Worm (Caenorhabditis elegans) whole organism, late embryonic: ENCODE measurements around the gene W05B10.4.

ENCODE experiments used
- ama-1 ChIP-seq: fragments of 150-350 bp; optimal IDR thresholded peaks from 2 replicates; lab custom pipeline; 2014
- ceh-48 ChIP-seq: sonication (generic microtip); optimal IDR thresholded peaks from 2 replicates; lab custom pipeline; 2016; ENCODE audit warnings: missing genetic modification characterization, inconsistent platforms, missing compliant biosample characterization
- che-1 ChIP-seq: sonication (generic microtip); optimal IDR thresholded peaks from 2 replicates; lab custom pipeline; 2016; ENCODE audit warnings: mild to moderate bottlenecking, missing genetic modification characterization, missing compliant biosample characterization
- hlh-13 ChIP-seq: fragments of 200-800 bp; sonication (Bioruptor generic); optimal IDR thresholded peaks from 2 replicates; lab custom pipeline; 2018; ENCODE audit warnings: mild to moderate bottlenecking, missing genetic modification characterization, missing compliant biosample characterization
- nhr-11 ChIP-seq: fragments of 150-350 bp; optimal IDR thresholded peaks from 2 replicates; lab custom pipeline; 2014; ENCODE audit warnings: missing biosample characterization, missing genetic modification characterization
- pha-4 ChIP-seq: fragments of 150-350 bp; optimal IDR thresholded peaks from 2 replicates; lab custom pipeline; 2018; ENCODE audit warnings: missing biosample characterization, missing genetic modification reagents, missing genetic modification characterization
- rnt-1 ChIP-seq: sonication (generic microtip); optimal IDR thresholded peaks from 2 replicates; lab custom pipeline; 2016; ENCODE audit warnings: missing genetic modification characterization, missing compliant biosample characterization
- unc-55 ChIP-seq: sonication (generic microtip); optimal IDR thresholded peaks from 2 replicates; lab custom pipeline; 2017; ENCODE audit warnings: missing biosample characterization, missing genetic modification reagents, missing genetic modification characterization

ce11 chrV:12634050-12634449, 34.0 kb upstream of the W05B10.4 start:
- TF ChIP-seq ama-1 (no peak), ceh-48 (tag; lab: Kevin White, UChicago) (no peak), rnt-1 (tag; lab: Kevin White, UChicago) (no peak), unc-55 (no peak), pha-4 (no peak), nhr-11 (no peak), hlh-13 (GFP tag; lab: Kevin White, UChicago) (no peak), che-1 (tag; lab: Kevin White, UChicago) (no peak)
